Worm (Caenorhabditis elegans) whole organism, mixed stage, embryonic: ENCODE results near the gene C16A11.4.
A peak's percentile ranks its signal among the peaks of the same experiment; 100 is the strongest.

ENCODE experiments used
- M03D4.4 ChIP-seq: sonication (generic microtip); optimal IDR thresholded peaks from 2 replicates; lab custom pipeline; 2017; ENCODE audit warnings: mild to moderate bottlenecking, missing genetic modification characterization, missing compliant biosample characterization
- bed-3 ChIP-seq: fragments of 200-800 bp; sonication (Bioruptor generic); optimal IDR thresholded peaks from 3 replicates; lab custom pipeline; 2018; ENCODE audit warnings: mild to moderate bottlenecking, missing genetic modification characterization, moderate library complexity, missing compliant biosample characterization
- blmp-1 ChIP-seq: fragments of 150-350 bp; optimal IDR thresholded peaks from 2 replicates; lab custom pipeline; 2014; ENCODE audit warnings: missing biosample characterization, missing genetic modification characterization
- ceh-39 ChIP-seq: fragments of 150-350 bp; optimal IDR thresholded peaks from 2 replicates; lab custom pipeline; 2014; ENCODE audit warnings: missing biosample characterization, missing genetic modification characterization
- ceh-43 ChIP-seq: fragments of 200-800 bp; sonication (Bioruptor generic); optimal IDR thresholded peaks from 2 replicates; lab custom pipeline; 2018; ENCODE audit warnings: mild to moderate bottlenecking, missing genetic modification characterization, moderate library complexity, missing compliant biosample characterization
- ces-1 ChIP-seq: fragments of 150-350 bp; optimal IDR thresholded peaks from 2 replicates; lab custom pipeline; 2014; ENCODE audit warnings: missing biosample characterization, missing genetic modification reagents, missing genetic modification characterization
- drap-1 ChIP-seq: fragments of 200-800 bp; sonication (Bioruptor generic); optimal IDR thresholded peaks from 3 replicates; lab custom pipeline; 2018; ENCODE audit warnings: mild to moderate bottlenecking, missing genetic modification characterization, missing compliant biosample characterization
- elt-1 ChIP-seq: sonication (generic microtip); optimal IDR thresholded peaks from 2 replicates; lab custom pipeline; 2017; ENCODE audit warnings: missing genetic modification characterization, mild to moderate bottlenecking, missing compliant biosample characterization, antibody characterized with exemption, moderate library complexity, borderline replicate concordance; ENCODE audit not compliant: insufficient read depth
- elt-3 ChIP-seq: fragments of 150-350 bp; optimal IDR thresholded peaks from 2 replicates; lab custom pipeline; 2014; ENCODE audit warnings: missing biosample characterization, missing genetic modification characterization
- ham-2 ChIP-seq: fragments of 200-800 bp; sonication (Bioruptor generic); optimal IDR thresholded peaks from 2 replicates; lab custom pipeline; 2018; ENCODE audit warnings: mild to moderate bottlenecking, missing genetic modification characterization, missing compliant biosample characterization
- hlh-1 ChIP-seq: fragments of 150-350 bp; optimal IDR thresholded peaks from 2 replicates; lab custom pipeline; 2014; ENCODE audit warnings: missing biosample characterization, missing genetic modification reagents, missing genetic modification characterization
- lin-13 ChIP-seq: fragments of 150-350 bp; optimal IDR thresholded peaks from 2 replicates; lab custom pipeline; 2014; ENCODE audit warnings: missing biosample characterization, missing genetic modification characterization
- lin-32 ChIP-seq: fragments of 200-800 bp; sonication (Bioruptor generic); optimal IDR thresholded peaks from 2 replicates; lab custom pipeline; 2018; ENCODE audit warnings: mild to moderate bottlenecking, missing genetic modification characterization, missing compliant biosample characterization
- mab-5 ChIP-seq: fragments of 150-350 bp; optimal IDR thresholded peaks from 2 replicates; lab custom pipeline; 2014; ENCODE audit warnings: missing biosample characterization, missing genetic modification characterization
- mep-1 ChIP-seq: fragments of 150-350 bp; optimal IDR thresholded peaks from 2 replicates; lab custom pipeline; 2017; ENCODE audit warnings: missing biosample characterization, missing genetic modification reagents, missing genetic modification characterization, inconsistent platforms
- mls-2 ChIP-seq: sonication (generic microtip); optimal IDR thresholded peaks from 2 replicates; lab custom pipeline; 2016; ENCODE audit warnings: mild to moderate bottlenecking, missing genetic modification characterization, moderate library complexity, missing compliant biosample characterization
- nhr-12 ChIP-seq: fragments of 150-350 bp; optimal IDR thresholded peaks from 2 replicates; lab custom pipeline; 2014; ENCODE audit warnings: missing biosample characterization, missing genetic modification characterization
- nhr-237 ChIP-seq: fragments of 150-350 bp; optimal IDR thresholded peaks from 2 replicates; lab custom pipeline; 2014; ENCODE audit warnings: missing biosample characterization, missing genetic modification characterization
- nhr-28 ChIP-seq: fragments of 150-350 bp; optimal IDR thresholded peaks from 2 replicates; lab custom pipeline; 2014; ENCODE audit warnings: missing biosample characterization, missing genetic modification characterization
- nhr-76 ChIP-seq: sonication (generic microtip); optimal IDR thresholded peaks from 2 replicates; lab custom pipeline; 2017; ENCODE audit warnings: missing biosample characterization, missing genetic modification characterization
- pha-4 ChIP-seq: fragments of 150-350 bp; optimal IDR thresholded peaks from 2 replicates; lab custom pipeline; 2018; ENCODE audit warnings: missing biosample characterization, missing genetic modification reagents, missing genetic modification characterization
- sem-2 ChIP-seq: fragments of 200-800 bp; sonication (Bioruptor generic); optimal IDR thresholded peaks from 2 replicates; lab custom pipeline; 2018; ENCODE audit warnings: mild to moderate bottlenecking, missing genetic modification characterization, missing compliant biosample characterization
- snpc-4 ChIP-seq: fragments of 150-350 bp; optimal IDR thresholded peaks from 2 replicates; lab custom pipeline; 2014; ENCODE audit warnings: missing biosample characterization, missing genetic modification characterization
- tbx-8 ChIP-seq: fragments of 200-800 bp; sonication (Bioruptor generic); optimal IDR thresholded peaks from 2 replicates; lab custom pipeline; 2018; ENCODE audit warnings: mild to moderate bottlenecking, missing genetic modification characterization, moderate library complexity, missing compliant biosample characterization
- unc-120 ChIP-seq: sonication (generic microtip); optimal IDR thresholded peaks from 2 replicates; lab custom pipeline; 2017; ENCODE audit warnings: missing genetic modification characterization, missing compliant biosample characterization; ENCODE audit not compliant: poor library complexity, severe bottlenecking
- unc-39 ChIP-seq: fragments of 150-350 bp; optimal IDR thresholded peaks from 2 replicates; lab custom pipeline; 2014; ENCODE audit warnings: missing biosample characterization, missing genetic modification characterization
- unc-62 ChIP-seq: fragments of 150-350 bp; optimal IDR thresholded peaks from 2 replicates; lab custom pipeline; 2014; ENCODE audit warnings: missing biosample characterization, missing genetic modification reagents, missing genetic modification characterization
- zip-8 ChIP-seq: fragments of 150-350 bp; optimal IDR thresholded peaks from 2 replicates; lab custom pipeline; 2014; ENCODE audit warnings: missing biosample characterization, missing genetic modification characterization
- ztf-11 ChIP-seq: fragments of 150-350 bp; optimal IDR thresholded peaks from 2 replicates; lab custom pipeline; 2014; ENCODE audit warnings: missing biosample characterization, missing genetic modification characterization

C16A11.4 gene

DNA sequence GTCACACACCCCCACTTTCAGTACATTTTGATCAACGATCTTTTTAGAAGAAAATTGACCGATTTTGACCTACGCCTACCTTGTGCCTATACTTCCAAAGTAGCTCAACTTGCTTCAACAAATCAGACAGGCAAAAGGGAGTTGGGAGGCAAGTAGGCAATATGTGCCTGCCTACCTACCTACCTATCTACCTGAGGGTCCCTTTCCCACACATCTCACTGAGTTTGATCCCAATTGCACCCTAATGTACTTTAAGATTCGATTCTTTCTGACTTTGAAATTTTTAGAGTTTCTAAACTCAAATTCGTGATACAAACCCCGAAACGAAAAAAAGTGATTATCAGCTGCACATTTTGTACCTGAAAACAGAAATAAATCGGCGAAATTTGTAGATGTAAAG is 40.9 kb downstream of the C16A11.4 start:
- TF ChIP-seq mab-5 (tag; lab: Kevin White, UChicago) (no peak), blmp-1 (tag; lab: Kevin White, UChicago) (no peak), nhr-237 (no peak), hlh-1 (tag; lab: Kevin White, UChicago) (no peak), ztf-11 (tag; lab: Kevin White, UChicago) (no peak), lin-13 (tag; lab: Kevin White, UChicago) (no peak), ces-1 (no peak), nhr-76 (tag; lab: Kevin White, UChicago) (no peak), drap-1 (no peak), nhr-12 (tag; lab: Kevin White, UChicago) (no peak), zip-8 (tag; lab: Kevin White, UChicago) (no peak), bed-3 (GFP tag; lab: Kevin White, UChicago) (no peak), lin-32 (GFP tag; lab: Kevin White, UChicago) (no peak), ceh-39 (tag; lab: Kevin White, UChicago) (no peak), M03D4.4 (tag; lab: Kevin White, UChicago) (no peak), unc-39 (tag; lab: Kevin White, UChicago) (no peak)

ce11 chrII:4275637-4276252 is 48.9 kb downstream of the C16A11.4 start, which contains the start of gene npr-42:
TSS of gene npr-42 (plus strand) at chrII:4276202.
- TF ChIP-seq ceh-43 (GFP tag; lab: Kevin White, UChicago) (no peak), unc-62 (GFP tag; lab: Kevin White, UChicago) (no peak), hlh-1 (tag; lab: Kevin White, UChicago) (no peak), ces-1 (no peak), ztf-11 (tag; lab: Kevin White, UChicago) (no peak), nhr-76 (tag; lab: Kevin White, UChicago) (no peak), lin-32 (GFP tag; lab: Kevin White, UChicago) (no peak), mls-2 (tag; lab: Kevin White, UChicago) (no peak), bed-3 (GFP tag; lab: Kevin White, UChicago) (no peak), lin-13 (tag; lab: Kevin White, UChicago) (no peak), tbx-8 (GFP tag; lab: Kevin White, UChicago) (no peak), blmp-1 (tag; lab: Kevin White, UChicago) (no peak), elt-3 (no peak), unc-120 (tag; lab: Kevin White, UChicago) (no peak)

- TF ChIP-seq tbx-8 (GFP tag; lab: Kevin White, UChicago) (no peak), unc-62 (GFP tag; lab: Kevin White, UChicago) (no peak), ceh-43 (GFP tag; lab: Kevin White, UChicago) (no peak), drap-1 (no peak), nhr-76 (tag; lab: Kevin White, UChicago) (no peak), unc-120 (tag; lab: Kevin White, UChicago) (no peak), hlh-1 (tag; lab: Kevin White, UChicago) (no peak), mep-1 (no peak), ces-1 (peak; percentile 71)
Observed at ce11 chrII:4276924-4277323, 50.1 kb downstream of the C16A11.4 start.

- TF ChIP-seq ces-1 (no peak), elt-1 (no peak), sem-2 (GFP tag; lab: Kevin White, UChicago) (no peak), snpc-4 (tag; lab: Kevin White, UChicago) (no peak), ham-2 (GFP tag; lab: Kevin White, UChicago) (peak; percentile 52), nhr-28 (tag; lab: Kevin White, UChicago) (no peak), unc-120 (tag; lab: Kevin White, UChicago) (no peak), pha-4 (tag; lab: Kevin White, UChicago) (no peak), ceh-43 (GFP tag; lab: Kevin White, UChicago) (no peak)
Observed at ce11 chrII:4277639-4278038, 50.8 kb downstream of the C16A11.4 start.
